Worm (Caenorhabditis elegans): ENCODE results near the gene nhr-14.

- TF ChIP-seq med-1 (GFP tag; optimal IDR thresholded peaks at IDR 0.05; ENCODE audit: insufficient read depth): no peak
- no peak for TF ChIP-seq klf-2 (GFP tag; conservative IDR thresholded peaks at IDR 0.05)
- TF ChIP-seq ztf-23 (GFP tag; IDR thresholded peaks at IDR 0.05): no peak
- TF ChIP-seq cog-1 (tag; optimal IDR thresholded peaks at IDR 0.05): no peak
- no peak for TF ChIP-seq flt-1 (GFP tag; IDR thresholded peaks at IDR 0.05)
- TF ChIP-seq ref-1 (GFP tag; conservative IDR thresholded peaks at IDR 0.05): no peak
- no peak for TF ChIP-seq tab-1 (GFP tag; IDR thresholded peaks at IDR 0.05)
- no peak for TF ChIP-seq T22C8.4 (GFP tag; IDR thresholded peaks at IDR 0.05)
- no peak for TF ChIP-seq ztf-29 (GFP tag; IDR thresholded peaks at IDR 0.05)
These were observed 15.0 kb downstream of the nhr-14 start for ce11 chrX:8460958-8461357.
